Fruit fly (Drosophila melanogaster) whole organism: ENCODE data around the gene Papss.

Experiments
- CG8478 ChIP-seq: fragments of >200 bp; optimal IDR thresholded peaks from 2 replicates; lab custom pipeline; 2018; ENCODE audit warnings: inconsistent platforms
- Dll ChIP-seq: fragments of >200 bp; optimal IDR thresholded peaks from 2 replicates; lab custom pipeline; 2017
- EcR ChIP-seq, 2 experiments: fragments of >200 bp; optimal IDR thresholded peaks; 2 replicates each; lab custom pipeline; 2017; ENCODE audit warnings: missing biosample characterization in 2 of 2, missing genetic modification characterization in 2 of 2, missing genetic modification reagents in 2 of 2
- pan ChIP-seq: fragments of >200 bp; optimal IDR thresholded peaks from 2 replicates; lab custom pipeline; 2017
- psq ChIP-seq: fragments of >200 bp; optimal IDR thresholded peaks from 2 replicates; lab custom pipeline; 2017
- usp ChIP-seq: fragments of >200 bp; optimal IDR thresholded peaks from 2 replicates; lab custom pipeline; 2017; ENCODE audit warnings: missing biosample characterization, missing genetic modification characterization, mixed read lengths

DNA sequence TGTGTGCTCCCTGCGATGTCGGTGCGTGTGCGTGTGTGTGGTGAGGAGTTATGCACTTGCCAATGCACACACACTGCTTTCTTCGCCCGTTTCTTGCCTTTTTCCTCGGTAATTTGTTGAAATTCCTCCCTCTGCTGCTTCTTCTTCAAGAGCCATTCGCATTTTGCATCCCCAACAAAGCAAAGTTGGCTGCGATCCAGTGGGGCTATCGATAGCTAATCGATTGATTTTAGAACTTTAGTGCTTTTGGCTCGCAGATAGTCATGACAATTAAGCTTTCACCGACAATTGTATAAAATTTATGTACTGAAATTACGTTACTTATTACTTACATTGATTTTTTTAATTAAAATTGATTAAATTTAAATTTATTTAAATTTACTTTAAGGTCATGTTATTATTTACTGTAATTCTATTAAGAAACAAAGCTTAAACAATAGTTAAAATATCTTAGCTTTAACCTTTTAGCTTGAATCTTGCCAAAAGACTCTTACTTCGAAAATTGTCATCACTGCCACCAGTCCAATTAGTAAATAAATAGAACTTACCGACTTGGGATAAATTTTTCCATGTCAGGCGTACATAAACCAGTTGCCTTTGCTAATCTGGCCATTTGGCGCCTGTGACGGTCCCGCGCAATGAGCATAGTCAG lies 10.8 kb upstream of the Papss start, which contains the start of the genes trc and CG32221:
- TF ChIP-seq EcR (GFP tag; optimal IDR thresholded peaks at IDR 0.05; lab: Kevin White, UChicago) (no peak), Dll (lab: Kevin White, UChicago) (no peak), pan (lab: Kevin White, UChicago) (no peak), usp (no peak), CG8478 (no peak), psq (lab: Kevin White, UChicago) (no peak)
